Worm (Caenorhabditis elegans) whole organism, young adult: ENCODE results near the gene C16C10.9.

Source experiments
- F23B12.7 ChIP-seq: sonication (generic microtip); optimal IDR thresholded peaks from 2 replicates; lab custom pipeline; 2017; ENCODE audit warnings: missing genetic modification characterization, mild to moderate bottlenecking, missing compliant biosample characterization, antibody characterized with exemption, moderate library complexity; ENCODE audit not compliant: insufficient read depth
- F39B2.1 ChIP-seq: fragments of 200-800 bp; sonication (Bioruptor generic); IDR thresholded peaks from 2 replicates; pipeline ENCODE4 v1.3.6; 2022; ENCODE audit warnings: missing genetic modification reagents, missing genetic modification characterization, missing compliant biosample characterization
- F52B5.7 ChIP-seq: sonication (generic microtip); optimal IDR thresholded peaks from 2 replicates; lab custom pipeline; 2016; ENCODE audit warnings: mild to moderate bottlenecking, missing genetic modification characterization, missing compliant biosample characterization
- K11D2.4 ChIP-seq: fragments of 200-800 bp; sonication (Bioruptor generic); IDR thresholded peaks from 2 replicates; pipeline ENCODE4 v1.3.6; 2022; ENCODE audit warnings: missing genetic modification reagents, missing genetic modification characterization, missing compliant biosample characterization
- K12H6.12 ChIP-seq: fragments of 200-800 bp; sonication (Bioruptor generic); optimal IDR thresholded peaks from 2 replicates; lab custom pipeline; 2018; ENCODE audit warnings: mild to moderate bottlenecking, missing genetic modification characterization, missing compliant biosample characterization
- T26A5.8 ChIP-seq: sonication (generic microtip); optimal IDR thresholded peaks from 2 replicates; lab custom pipeline; 2016; ENCODE audit warnings: missing genetic modification characterization, missing compliant biosample characterization
- Y53F4B.3 ChIP-seq: fragments of 200-800 bp; sonication (Bioruptor generic); IDR thresholded peaks from 2 replicates; pipeline ENCODE4 v1.3.6; 2022; ENCODE audit warnings: missing genetic modification reagents, missing genetic modification characterization, missing compliant biosample characterization
- Y53G8AR.9 ChIP-seq: fragments of 200-800 bp; sonication (Bioruptor generic); conservative IDR thresholded peaks from 2 replicates; pipeline ENCODE4 v1.3.6; 2022; ENCODE audit warnings: missing genetic modification reagents, missing genetic modification characterization, missing compliant biosample characterization
- ZK185.1 ChIP-seq: sonication (generic microtip); optimal IDR thresholded peaks from 2 replicates; lab custom pipeline; 2016; ENCODE audit warnings: mild to moderate bottlenecking, missing genetic modification characterization, missing compliant biosample characterization; ENCODE audit not compliant: poor library complexity, severe bottlenecking
- bed-2 ChIP-seq: fragments of 200-800 bp; sonication (Bioruptor generic); IDR thresholded peaks from 2 replicates; pipeline ENCODE4 v1.3.6; 2022; ENCODE audit warnings: missing genetic modification reagents, missing genetic modification characterization, missing compliant biosample characterization
- ccch-3 ChIP-seq: fragments of 200-800 bp; sonication (Bioruptor generic); optimal IDR thresholded peaks from 2 replicates; lab custom pipeline; 2018; ENCODE audit warnings: mild to moderate bottlenecking, missing genetic modification characterization, missing compliant biosample characterization
- cebp-1 ChIP-seq, 2 experiments: fragments of 200-800 bp in 1 of 2; sonication (Bioruptor generic) in 1 of 2; sonication (generic microtip) in 1 of 2; IDR thresholded peaks in 1 of 2; optimal IDR thresholded peaks in 1 of 2; 2 replicates each; pipeline versions ENCODE4 v1.3.6 to Lab custom; 2017 to 2022; ENCODE audit warnings: missing compliant biosample characterization in 2 of 2, missing genetic modification characterization in 2 of 2, mild to moderate bottlenecking in 1 of 2, missing genetic modification reagents in 1 of 2, moderate library complexity in 1 of 2
- ceh-100 ChIP-seq: fragments of 200-800 bp; sonication (Bioruptor generic); IDR thresholded peaks from 2 replicates; pipeline ENCODE4 v1.3.6; 2022; ENCODE audit warnings: missing genetic modification reagents, missing genetic modification characterization, missing compliant biosample characterization
- ceh-27 ChIP-seq: fragments of 200-800 bp; sonication (Bioruptor generic); optimal IDR thresholded peaks from 2 replicates; lab custom pipeline; 2018; ENCODE audit warnings: mild to moderate bottlenecking, missing genetic modification characterization, moderate library complexity, missing compliant biosample characterization
- ceh-40 ChIP-seq: fragments of 200-800 bp; sonication (Bioruptor generic); IDR thresholded peaks from 2 replicates; pipeline ENCODE4 v1.3.6; 2022; ENCODE audit warnings: missing genetic modification characterization, missing compliant biosample characterization
- ceh-58 ChIP-seq: fragments of 200-800 bp; sonication (Bioruptor generic); IDR thresholded peaks from 2 replicates; pipeline ENCODE4 v1.3.6; 2022; ENCODE audit warnings: missing genetic modification characterization, missing compliant biosample characterization
- ceh-91 ChIP-seq: fragments of 200-800 bp; sonication (Bioruptor generic); IDR thresholded peaks from 2 replicates; pipeline ENCODE4 v1.3.6; 2022; ENCODE audit warnings: missing genetic modification reagents, missing genetic modification characterization, missing compliant biosample characterization
- egrh-3 ChIP-seq: fragments of 200-800 bp; sonication (Bioruptor generic); IDR thresholded peaks from 2 replicates; pipeline ENCODE4 v1.3.6; 2022; ENCODE audit warnings: missing genetic modification reagents, missing genetic modification characterization, missing compliant biosample characterization
- ekl-4 ChIP-seq: fragments of 200-800 bp; sonication (Bioruptor generic); IDR thresholded peaks from 2 replicates; pipeline ENCODE4 v1.3.6; 2022; ENCODE audit warnings: missing genetic modification reagents, missing genetic modification characterization, missing compliant biosample characterization
- ets-4 ChIP-seq: fragments of 200-800 bp; sonication (Bioruptor generic); optimal IDR thresholded peaks from 2 replicates; lab custom pipeline; 2018; ENCODE audit warnings: mild to moderate bottlenecking, missing genetic modification characterization, missing compliant biosample characterization
- hlh-12 ChIP-seq: sonication (generic microtip); optimal IDR thresholded peaks from 2 replicates; lab custom pipeline; 2016; ENCODE audit warnings: missing genetic modification characterization, missing compliant biosample characterization
- hmg-1.2 ChIP-seq: fragments of 200-800 bp; sonication (Bioruptor generic); IDR thresholded peaks from 2 replicates; pipeline ENCODE4 v1.3.6; 2022; ENCODE audit warnings: missing genetic modification reagents, missing genetic modification characterization, missing compliant biosample characterization
- hmg-20 ChIP-seq: fragments of 200-800 bp; sonication (Bioruptor generic); IDR thresholded peaks from 2 replicates; pipeline ENCODE4 v1.3.6; 2022; ENCODE audit warnings: missing genetic modification reagents, missing genetic modification characterization, missing compliant biosample characterization
- hrde-1 ChIP-seq: sonication (generic microtip); optimal IDR thresholded peaks from 2 replicates; lab custom pipeline; 2016; ENCODE audit warnings: missing genetic modification characterization, mild to moderate bottlenecking, missing compliant biosample characterization, moderate library complexity, missing genotype, missing genetic modification reagents, borderline replicate concordance
- lag-1 ChIP-seq: fragments of 200-800 bp; sonication (Bioruptor generic); IDR thresholded peaks from 2 replicates; pipeline ENCODE4 v1.3.6; 2022; ENCODE audit warnings: missing genetic modification reagents, missing genetic modification characterization, missing compliant biosample characterization
- lin-35 ChIP-seq, 3 experiments: fragments of 150-350 bp in 2 of 3; sonication (generic microtip) in 1 of 3; optimal IDR thresholded peaks; 2 replicates each; lab custom pipeline; 2014 to 2018; ENCODE audit warnings: missing biosample characterization in 3 of 3, missing genetic modification characterization in 3 of 3, missing genetic modification reagents in 3 of 3
- lin-40 ChIP-seq: sonication (generic microtip); optimal IDR thresholded peaks from 2 replicates; lab custom pipeline; 2016; ENCODE audit warnings: missing genetic modification characterization, mild to moderate bottlenecking, missing compliant biosample characterization, missing genotype, missing genetic modification reagents
- lir-1 ChIP-seq: fragments of 200-800 bp; sonication (Bioruptor generic); conservative IDR thresholded peaks from 2 replicates; pipeline ENCODE4 v1.3.6; 2022; ENCODE audit warnings: missing genetic modification reagents, missing genetic modification characterization, missing compliant biosample characterization
- lsl-1 ChIP-seq: fragments of 200-800 bp; sonication (Bioruptor generic); optimal IDR thresholded peaks from 2 replicates; lab custom pipeline; 2018; ENCODE audit warnings: mild to moderate bottlenecking, missing genetic modification characterization, moderate library complexity, missing compliant biosample characterization
- madf-3 ChIP-seq: fragments of 200-800 bp; sonication (Bioruptor generic); IDR thresholded peaks from 2 replicates; pipeline ENCODE4 v1.3.6; 2022; ENCODE audit warnings: missing genetic modification reagents, missing genetic modification characterization, missing compliant biosample characterization
- madf-6 ChIP-seq: fragments of 200-800 bp; sonication (Bioruptor generic); IDR thresholded peaks from 2 replicates; pipeline ENCODE4 v1.3.6; 2022; ENCODE audit warnings: missing genetic modification reagents, missing genetic modification characterization, missing compliant biosample characterization
- mcd-1 ChIP-seq: fragments of 200-800 bp; sonication (Bioruptor generic); IDR thresholded peaks from 2 replicates; pipeline ENCODE4 v1.3.6; 2022; ENCODE audit warnings: missing genetic modification reagents, missing genetic modification characterization, missing compliant biosample characterization
- mel-28 ChIP-seq: sonication (generic microtip); optimal IDR thresholded peaks from 2 replicates; lab custom pipeline; 2016; ENCODE audit warnings: borderline replicate concordance, mild to moderate bottlenecking, missing genetic modification characterization, missing compliant biosample characterization
- nhr-90 ChIP-seq: sonication (generic microtip); optimal IDR thresholded peaks from 2 replicates; lab custom pipeline; 2016; ENCODE audit warnings: missing genotype, mild to moderate bottlenecking, missing genetic modification characterization, missing compliant biosample characterization
- pha-4 ChIP-seq: fragments of 150-350 bp; sonication (generic microtip); optimal IDR thresholded peaks from 2 replicates; lab custom pipeline; 2014; ENCODE audit warnings: missing biosample characterization, missing genetic modification reagents, missing genetic modification characterization
- repo-1 ChIP-seq: sonication (generic microtip); optimal IDR thresholded peaks from 2 replicates; lab custom pipeline; 2017; ENCODE audit warnings: mild to moderate bottlenecking, missing genetic modification characterization, missing compliant biosample characterization
- rpc-1 ChIP-seq, 2 experiments: fragments of 150-350 bp in 1 of 2; sonication (generic microtip) in 1 of 2; optimal IDR thresholded peaks; 2 replicates each; lab custom pipeline; 2014 to 2018; ENCODE audit warnings: missing biosample characterization in 1 of 2, missing genetic modification characterization in 1 of 2, missing genetic modification reagents in 1 of 2, missing genotype in 1 of 2
- sdz-38 ChIP-seq: sonication (generic microtip); optimal IDR thresholded peaks from 2 replicates; lab custom pipeline; 2016; ENCODE audit warnings: missing genotype, missing genetic modification characterization, missing compliant biosample characterization
- snpc-4 ChIP-seq, 5 experiments: fragments of 150-350 bp in 1 of 5; sonication (generic microtip) in 4 of 5; optimal IDR thresholded peaks; 2 replicates each; lab custom pipeline; 2014 to 2018; ENCODE audit warnings: missing genetic modification characterization in 5 of 5, missing biosample characterization in 3 of 5, antibody characterized with exemption in 2 of 5, mild to moderate bottlenecking in 2 of 5, missing compliant biosample characterization in 2 of 5, missing genotype in 2 of 5, moderate library complexity in 2 of 5, missing genetic modification reagents in 1 of 5
- somi-1 ChIP-seq: fragments of 200-800 bp; sonication (Bioruptor generic); optimal IDR thresholded peaks from 2 replicates; lab custom pipeline; 2018; ENCODE audit warnings: mild to moderate bottlenecking, missing genetic modification characterization, missing compliant biosample characterization
- sptf-2 ChIP-seq: fragments of 200-800 bp; sonication (Bioruptor generic); optimal IDR thresholded peaks from 2 replicates; lab custom pipeline; 2018; ENCODE audit warnings: mild to moderate bottlenecking, missing genetic modification characterization, missing compliant biosample characterization
- tbx-9 ChIP-seq: sonication (generic microtip); optimal IDR thresholded peaks from 2 replicates; lab custom pipeline; 2016; ENCODE audit warnings: borderline replicate concordance, missing genetic modification characterization, inconsistent platforms, missing compliant biosample characterization
- unc-62 ChIP-seq: fragments of 150-350 bp; optimal IDR thresholded peaks from 2 replicates; lab custom pipeline; 2014; ENCODE audit warnings: missing biosample characterization, missing genetic modification reagents, missing genetic modification characterization
- zfh-2 ChIP-seq: fragments of 200-800 bp; sonication (Bioruptor generic); conservative IDR thresholded peaks from 2 replicates; pipeline ENCODE4 v1.3.6; 2022; ENCODE audit warnings: missing genetic modification reagents, missing genetic modification characterization, missing compliant biosample characterization
- zim-3 ChIP-seq: sonication (generic microtip); optimal IDR thresholded peaks from 2 replicates; lab custom pipeline; 2017; ENCODE audit warnings: mild to moderate bottlenecking, missing genetic modification characterization, moderate library complexity, missing compliant biosample characterization
- ztf-26 ChIP-seq: sonication (generic microtip); optimal IDR thresholded peaks from 2 replicates; lab custom pipeline; 2017; ENCODE audit warnings: missing genetic modification characterization, missing compliant biosample characterization
- ztf-3 ChIP-seq: fragments of 200-800 bp; sonication (Bioruptor generic); optimal IDR thresholded peaks from 2 replicates; lab custom pipeline; 2018; ENCODE audit warnings: mild to moderate bottlenecking, missing genetic modification characterization, missing compliant biosample characterization

Gene C16C10.9

ce11 chrIII:4205751-4206327 lies 48.6 kb upstream of the C16C10.9 start, which contains the start of gene R74.8 (continued):
- TF ChIP-seq T26A5.8 (tag; lab: Kevin White, UChicago) (no peak), zim-3 (no peak), Y53F4B.3 (GFP tag; lab: Robert Waterston, UW) (no peak), ceh-40 (no peak), ztf-3 (GFP tag; lab: Kevin White, UChicago) (no peak), unc-62 (GFP tag; lab: Kevin White, UChicago) (no peak), ztf-26 (tag; lab: Kevin White, UChicago) (no peak), tbx-9 (tag; lab: Kevin White, UChicago) (no peak), cebp-1 (GFP tag; IDR thresholded peaks at IDR 0.05; lab: Robert Waterston, UW) (no peak), cebp-1 (tag; optimal IDR thresholded peaks at IDR 0.05; lab: Kevin White, UChicago) (no peak), lir-1 (no peak), lag-1 (no peak), mel-28 (tag; lab: Kevin White, UChicago) (no peak), lsl-1 (GFP tag; lab: Kevin White, UChicago) (peak; percentile 96), hmg-20 (GFP tag; lab: Robert Waterston, UW) (no peak), ceh-58 (GFP tag; lab: Robert Waterston, UW) (no peak), pha-4 (no peak), F52B5.7 (tag; lab: Kevin White, UChicago) (no peak), bed-2 (GFP tag; lab: Robert Waterston, UW) (no peak), sptf-2 (GFP tag; lab: Kevin White, UChicago) (no peak), madf-3 (peak; percentile 82), zfh-2 (GFP tag; lab: Robert Waterston, UW) (no peak), ccch-3 (GFP tag; lab: Kevin White, UChicago) (no peak), K12H6.12 (tag; lab: Kevin White, UChicago) (no peak), K11D2.4 (no peak), F23B12.7 (peak; percentile 2), mcd-1 (no peak), rpc-1 (optimal IDR thresholded peaks at IDR 0.05; lab: Kevin White, UChicago) (no peak), rpc-1 (tag; optimal IDR thresholded peaks at IDR 0.05; lab: Kevin White, UChicago) (no peak), ZK185.1 (tag; lab: Kevin White, UChicago) (no peak), somi-1 (no peak), Y53G8AR.9 (GFP tag; lab: Robert Waterston, UW) (no peak), lin-40 (tag; lab: Kevin White, UChicago) (no peak), hlh-12 (no peak), hmg-1.2 (GFP tag; lab: Robert Waterston, UW) (no peak), ets-4 (no peak), hrde-1 (tag; lab: Kevin White, UChicago) (no peak), ceh-100 (GFP tag; lab: Robert Waterston, UW) (no peak), ceh-91 (GFP tag; lab: Robert Waterston, UW) (peak; percentile 61), snpc-4 (GFP tag; optimal IDR thresholded peaks at IDR 0.05; lab: Kevin White, UChicago) (no peak), snpc-4 (tag; optimal IDR thresholded peaks at IDR 0.05; lab: Kevin White, UChicago) (no peak), repo-1 (tag; lab: Kevin White, UChicago) (no peak), ekl-4 (GFP tag; lab: Robert Waterston, UW) (no peak), sdz-38 (tag; lab: Kevin White, UChicago) (no peak), madf-6 (peak; percentile 88), egrh-3 (GFP tag; lab: Robert Waterston, UW) (no peak), F39B2.1 (GFP tag; lab: Robert Waterston, UW) (no peak), nhr-90 (tag; lab: Kevin White, UChicago) (no peak), ceh-27 (GFP tag; lab: Kevin White, UChicago) (no peak), lin-35 (GFP tag; optimal IDR thresholded peaks at IDR 0.05; lab: Kevin White, UChicago) (peak in 1 of 3 experiments; percentile 29)
